Worm (Caenorhabditis elegans) whole organism, midembryonic: ENCODE results near the gene rsf-1.

Experiments
- T22C8.4 ChIP-seq: fragments of 200-800 bp; sonication (Bioruptor generic); IDR thresholded peaks from 2 replicates; pipeline ENCODE4 v1.3.6; 2022; ENCODE audit warnings: missing genetic modification characterization, missing compliant biosample characterization
- cog-1 ChIP-seq: sonication (generic microtip); optimal IDR thresholded peaks from 2 replicates; lab custom pipeline; 2016; ENCODE audit warnings: missing genetic modification characterization, missing compliant biosample characterization
- flt-1 ChIP-seq: fragments of 200-800 bp; sonication (Bioruptor generic); IDR thresholded peaks from 2 replicates; pipeline ENCODE4 v1.3.6; 2022; ENCODE audit warnings: missing genetic modification characterization, missing compliant biosample characterization
- klf-2 ChIP-seq: fragments of 200-800 bp; sonication (Bioruptor generic); conservative IDR thresholded peaks from 2 replicates; pipeline ENCODE4 v1.3.6; 2022; ENCODE audit warnings: missing genetic modification reagents, missing genetic modification characterization, missing compliant biosample characterization
- med-1 ChIP-seq: sonication (generic microtip); optimal IDR thresholded peaks from 2 replicates; lab custom pipeline; 2017; ENCODE audit warnings: missing genetic modification characterization, mild to moderate bottlenecking, missing compliant biosample characterization, antibody characterized with exemption, missing genetic modification reagents; ENCODE audit not compliant: insufficient read depth
- ref-1 ChIP-seq: fragments of 200-800 bp; sonication (Bioruptor generic); conservative IDR thresholded peaks from 2 replicates; pipeline ENCODE4 v1.3.6; 2022; ENCODE audit warnings: missing genetic modification reagents, missing genetic modification characterization, missing compliant biosample characterization
- tab-1 ChIP-seq: fragments of 200-800 bp; sonication (Bioruptor generic); IDR thresholded peaks from 2 replicates; pipeline ENCODE4 v1.3.6; 2022; ENCODE audit warnings: missing genetic modification characterization, missing compliant biosample characterization
- ztf-23 ChIP-seq: fragments of 200-800 bp; sonication (Bioruptor generic); IDR thresholded peaks from 2 replicates; pipeline ENCODE4 v1.3.6; 2022; ENCODE audit warnings: missing genetic modification reagents, missing genetic modification characterization, missing compliant biosample characterization
- ztf-29 ChIP-seq: fragments of 200-800 bp; sonication (Bioruptor generic); IDR thresholded peaks from 2 replicates; pipeline ENCODE4 v1.3.6; 2022; ENCODE audit warnings: missing genetic modification reagents, missing genetic modification characterization, missing compliant biosample characterization

ce11 chrII:11274876-11275275 lies 31.3 kb upstream of the rsf-1 start:
- TF ChIP-seq klf-2 (no peak), ztf-23 (GFP tag; lab: Robert Waterston, UW) (no peak), tab-1 (GFP tag; lab: Robert Waterston, UW) (no peak), cog-1 (tag; lab: Kevin White, UChicago) (no peak), flt-1 (GFP tag; lab: Robert Waterston, UW) (no peak), ztf-29 (GFP tag; lab: Robert Waterston, UW) (no peak), T22C8.4 (GFP tag; lab: Robert Waterston, UW) (no peak), med-1 (GFP tag; lab: Kevin White, UChicago) (no peak), ref-1 (GFP tag; lab: Robert Waterston, UW) (no peak)
